Fruit fly (Drosophila melanogaster) whole organism, embryonic: ENCODE data around the gene Tace.
A peak's percentile ranks its signal among the peaks of the same experiment; 100 is the strongest.

Experiments used
- CG10543 ChIP-seq: fragments of 200-800 bp; sonication (Bioruptor generic); optimal IDR thresholded peaks from 3 replicates; lab custom pipeline; 2017; ENCODE audit warnings: missing biosample characterization, mild to moderate bottlenecking, missing genetic modification characterization, moderate library complexity
- CG12769 ChIP-seq: fragments of 200-800 bp; sonication (Bioruptor generic); optimal IDR thresholded peaks from 2 replicates; lab custom pipeline; 2019; ENCODE audit warnings: missing biosample characterization, mild to moderate bottlenecking, missing genetic modification characterization, moderate library complexity
- CG16815 ChIP-seq: fragments of 200-800 bp; sonication (Bioruptor generic); optimal IDR thresholded peaks from 3 replicates; lab custom pipeline; 2017; ENCODE audit warnings: missing biosample characterization, mild to moderate bottlenecking, missing genetic modification characterization
- CG17912 ChIP-seq: fragments of 200-800 bp; sonication (Bioruptor generic); optimal IDR thresholded peaks from 2 replicates; lab custom pipeline; 2018; ENCODE audit warnings: missing biosample characterization, mild to moderate bottlenecking, missing genetic modification characterization
- CG2889 ChIP-seq: fragments of 200-800 bp; sonication (Bioruptor generic); IDR thresholded peaks from 3 replicates; pipeline ENCODE4 v1.3.6; 2022; ENCODE audit warnings: missing biosample characterization, missing genetic modification characterization
- CG31365 ChIP-seq: fragments of 200-800 bp; sonication (Bioruptor generic); optimal IDR thresholded peaks from 2 replicates; lab custom pipeline; 2018; ENCODE audit warnings: missing biosample characterization, mild to moderate bottlenecking, missing genetic modification characterization
- CG33557 ChIP-seq: fragments of 200-800 bp; sonication (Bioruptor generic); optimal IDR thresholded peaks from 2 replicates; lab custom pipeline; 2019; ENCODE audit warnings: missing biosample characterization, mild to moderate bottlenecking, missing genetic modification characterization, moderate library complexity
- CG3995 ChIP-seq: fragments of 200-800 bp; sonication (Bioruptor generic); optimal IDR thresholded peaks from 3 replicates; lab custom pipeline; 2016; ENCODE audit warnings: missing biosample characterization, missing genetic modification characterization
- Dbx ChIP-seq: fragments of 200-800 bp; sonication (Bioruptor generic); IDR thresholded peaks from 3 replicates; pipeline ENCODE4 v1.3.6; 2022; ENCODE audit warnings: missing biosample characterization, missing genetic modification characterization
- Dip3 ChIP-seq: fragments of 200-800 bp; sonication (Bioruptor generic); optimal IDR thresholded peaks from 3 replicates; lab custom pipeline; 2016; ENCODE audit warnings: missing biosample characterization, missing genetic modification characterization
- Drgx ChIP-seq: fragments of 200-800 bp; sonication (Bioruptor generic); IDR thresholded peaks from 2 replicates; pipeline ENCODE4 v1.3.6; 2022; ENCODE audit warnings: missing biosample characterization, missing genetic modification characterization
- Ets65A ChIP-seq: fragments of 200-800 bp; sonication (Bioruptor generic); peaks from one replicate; lab custom pipeline; 2016; ENCODE audit warnings: missing biosample characterization, missing genetic modification characterization
- NFAT ChIP-seq: fragments of 200-800 bp; sonication (Bioruptor generic); IDR thresholded peaks from 2 replicates; pipeline ENCODE4 v1.3.6; 2022; ENCODE audit warnings: missing biosample characterization, missing genetic modification characterization
- Nf-YB ChIP-seq: fragments of 200-800 bp; sonication (Bioruptor generic); optimal IDR thresholded peaks from 3 replicates; lab custom pipeline; 2019; ENCODE audit warnings: missing biosample characterization, mild to moderate bottlenecking, missing genetic modification characterization, moderate library complexity
- Oli ChIP-seq: fragments of 200-800 bp; sonication (Bioruptor generic); optimal IDR thresholded peaks from 2 replicates; lab custom pipeline; 2018; ENCODE audit warnings: missing biosample characterization, mild to moderate bottlenecking, missing genetic modification characterization, moderate library complexity
- Optix ChIP-seq: fragments of 200-800 bp; sonication (Bioruptor generic); IDR thresholded peaks from 3 replicates; pipeline ENCODE4 v1.3.6; 2022; ENCODE audit warnings: missing biosample characterization, missing genetic modification characterization
- Pdp1 ChIP-seq, 2 experiments: fragments of 200-800 bp; sonication (Bioruptor generic); optimal IDR thresholded peaks; 3 replicates each; lab custom pipeline; 2016; ENCODE audit warnings: missing biosample characterization in 2 of 2, missing genetic modification characterization in 2 of 2, mild to moderate bottlenecking in 1 of 2, moderate library complexity in 1 of 2
- bcd ChIP-seq: fragments of 200-800 bp; sonication (Bioruptor generic); optimal IDR thresholded peaks from 2 replicates; lab custom pipeline; 2017; ENCODE audit warnings: missing biosample characterization, mild to moderate bottlenecking, missing genetic modification characterization
- bsh ChIP-seq, 2 experiments: fragments of 200-800 bp; sonication (Bioruptor generic); optimal IDR thresholded peaks; 2 replicates each; lab custom pipeline; 2017 to 2018; ENCODE audit warnings: mild to moderate bottlenecking in 2 of 2, missing biosample characterization in 2 of 2, missing genetic modification characterization in 2 of 2, moderate library complexity in 1 of 2
- btn ChIP-seq: fragments of 200-800 bp; sonication (Bioruptor generic); optimal IDR thresholded peaks from 2 replicates; lab custom pipeline; 2016; ENCODE audit warnings: missing biosample characterization, missing genetic modification characterization
- chn ChIP-seq: fragments of 200-800 bp; sonication (Bioruptor generic); optimal IDR thresholded peaks from 2 replicates; lab custom pipeline; 2016; ENCODE audit warnings: missing biosample characterization, missing genetic modification characterization
- dimm ChIP-seq: fragments of 200-800 bp; sonication (Bioruptor generic); IDR thresholded peaks from 2 replicates; pipeline ENCODE4 v1.3.6; 2022; ENCODE audit warnings: missing biosample characterization, missing genetic modification characterization
- ems ChIP-seq: fragments of 200-800 bp; sonication (Bioruptor generic); optimal IDR thresholded peaks from 3 replicates; lab custom pipeline; 2016; ENCODE audit warnings: missing biosample characterization, missing genetic modification characterization
- ind ChIP-seq: fragments of 200-800 bp; sonication (Bioruptor generic); optimal IDR thresholded peaks from 3 replicates; lab custom pipeline; 2016; ENCODE audit warnings: missing biosample characterization, missing genetic modification characterization
- inv ChIP-seq: fragments of 200-800 bp; sonication (Bioruptor generic); IDR thresholded peaks from 2 replicates; pipeline ENCODE4 v1.3.6; 2022; ENCODE audit warnings: missing biosample characterization, missing genetic modification characterization; ENCODE audit not compliant: partially characterized antibody
- lab ChIP-seq: fragments of 200-800 bp; sonication (Bioruptor generic); optimal IDR thresholded peaks from 3 replicates; lab custom pipeline; 2017; ENCODE audit warnings: missing biosample characterization, missing genetic modification characterization, mild to moderate bottlenecking, moderate library complexity, missing genetic modification reagents
- lov ChIP-seq, 2 experiments: fragments of 200-800 bp in 1 of 2; fragments of >200 bp in 1 of 2; sonication (Bioruptor generic) in 1 of 2; IDR thresholded peaks in 1 of 2; optimal IDR thresholded peaks in 1 of 2; 2 replicates in 1 of 2; 3 replicates in 1 of 2; pipeline versions ENCODE4 v1.3.6 to Lab custom; 2017 to 2022; ENCODE audit warnings: missing biosample characterization in 1 of 2, missing genetic modification characterization in 1 of 2
- nom ChIP-seq: fragments of 200-800 bp; sonication (Bioruptor generic); optimal IDR thresholded peaks from 2 replicates; lab custom pipeline; 2017; ENCODE audit warnings: missing biosample characterization, missing genetic modification characterization, mild to moderate bottlenecking, moderate library complexity, missing genetic modification reagents
- p53 ChIP-seq: fragments of 200-800 bp; sonication (Bioruptor generic); optimal IDR thresholded peaks from 2 replicates; lab custom pipeline; 2016; ENCODE audit warnings: missing biosample characterization, missing genetic modification characterization
- ranshi ChIP-seq: fragments of 200-800 bp; sonication (Bioruptor generic); IDR thresholded peaks from 2 replicates; pipeline ENCODE4 v1.3.6; 2022; ENCODE audit warnings: missing biosample characterization, missing genetic modification characterization
- ro ChIP-seq: fragments of 200-800 bp; sonication (Bioruptor generic); IDR thresholded peaks from 2 replicates; pipeline ENCODE4 v1.3.6; 2022; ENCODE audit warnings: missing biosample characterization, missing genetic modification characterization
- row ChIP-seq: fragments of 200-800 bp; sonication (Bioruptor generic); IDR thresholded peaks from 3 replicates; pipeline ENCODE4 v1.3.6; 2022; ENCODE audit warnings: missing biosample characterization, missing genetic modification characterization
- sd ChIP-seq: fragments of 200-800 bp; sonication (Bioruptor generic); optimal IDR thresholded peaks from 3 replicates; lab custom pipeline; 2018; ENCODE audit warnings: missing biosample characterization, mild to moderate bottlenecking, missing genetic modification characterization, moderate library complexity
- sens ChIP-seq: fragments of 200-800 bp; sonication (Bioruptor generic); peaks from one replicate; lab custom pipeline; 2016; ENCODE audit warnings: missing biosample characterization, missing genetic modification characterization
- tio ChIP-seq: fragments of 200-800 bp; sonication (Bioruptor generic); optimal IDR thresholded peaks from 2 replicates; lab custom pipeline; 2017; ENCODE audit warnings: missing biosample characterization, missing genetic modification characterization, inconsistent platforms
- tll ChIP-seq, 2 experiments: fragments of 200-800 bp in 1 of 2; fragments of >200 bp in 1 of 2; sonication (Bioruptor generic) in 1 of 2; optimal IDR thresholded peaks; 2 replicates each; lab custom pipeline; 2017 to 2019; ENCODE audit warnings: missing biosample characterization in 2 of 2, missing genetic modification characterization in 2 of 2, mild to moderate bottlenecking in 1 of 2, moderate library complexity in 1 of 2
- vvl ChIP-seq: fragments of 200-800 bp; sonication (Bioruptor generic); IDR thresholded peaks from 2 replicates; pipeline ENCODE4 v1.3.6; 2022; ENCODE audit warnings: missing biosample characterization, missing genetic modification characterization
- wdn ChIP-seq: fragments of 200-800 bp; sonication (Bioruptor generic); IDR thresholded peaks from 2 replicates; pipeline ENCODE4 v1.3.6; 2022; ENCODE audit warnings: missing biosample characterization, missing genetic modification characterization
- wor ChIP-seq: fragments of 200-800 bp; sonication (Bioruptor generic); IDR thresholded peaks from 2 replicates; pipeline ENCODE4 v1.3.6; 2022; ENCODE audit warnings: missing biosample characterization, missing genetic modification characterization
- zfh1 ChIP-seq: fragments of 200-800 bp; sonication (Bioruptor generic); IDR thresholded peaks from 3 replicates; pipeline ENCODE4 v1.3.6; 2022; ENCODE audit warnings: missing biosample characterization, missing genetic modification characterization

Tace gene

dm6 chr3R:30012602-30013489, 12.5 kb downstream of the Tace start (continued):
- no peak for TF ChIP-seq tll (GFP tag; optimal IDR thresholded peaks at IDR 0.05; lab: Kevin White, UChicago)
- TF ChIP-seq sd (tag; lab: Kevin White, UChicago), result peak; percentile 39
- TF ChIP-seq ind (GFP tag; lab: Kevin White, UChicago), result no peak
- peak; percentile 49; the same call in 1 of the 2 replicates for TF ChIP-seq NFAT (GFP tag; lab: Robert Waterston, UW)
- no peak for TF ChIP-seq Oli
- no peak for TF ChIP-seq dimm (GFP tag; lab: Robert Waterston, UW)
- TF ChIP-seq nom, result no peak
- TF ChIP-seq chn (GFP tag; lab: Kevin White, UChicago), result no peak
- peak; percentile 7 for TF ChIP-seq ems (GFP tag; lab: Kevin White, UChicago)
- no peak for TF ChIP-seq Dip3 (GFP tag; lab: Kevin White, UChicago)
- no peak for TF ChIP-seq Nf-YB (GFP tag; lab: Kevin White, UChicago)
- peak; percentile 33; the same call in 1 of the 3 replicates for TF ChIP-seq Dbx (GFP tag; lab: Robert Waterston, UW)
- TF ChIP-seq CG17912 (GFP tag; lab: Kevin White, UChicago), result no peak
- peak; percentile 23; the same call in 1 of the 2 replicates for TF ChIP-seq ranshi (GFP tag; lab: Robert Waterston, UW)
- peak; percentile 56 for TF ChIP-seq lab (GFP tag; lab: Kevin White, UChicago)
- TF ChIP-seq bcd (GFP tag; lab: Kevin White, UChicago), result peak; percentile 23
- no peak for TF ChIP-seq CG33557 (GFP tag; lab: Kevin White, UChicago)
- TF ChIP-seq CG2889, result no peak
- TF ChIP-seq ro (GFP tag; lab: Robert Waterston, UW), result no peak
- no peak for TF ChIP-seq wdn (GFP tag; lab: Robert Waterston, UW)
- peak in 1 of 2 experiments; percentile 88 for TF ChIP-seq Pdp1 (GFP tag; optimal IDR thresholded peaks at IDR 0.05; lab: Kevin White, UChicago)
- no peak for TF ChIP-seq tio (GFP tag; lab: Kevin White, UChicago)
- TF ChIP-seq vvl (GFP tag; lab: Robert Waterston, UW), result no peak
- no peak for TF ChIP-seq wor
- no peak for TF ChIP-seq btn (GFP tag; lab: Kevin White, UChicago)
- TF ChIP-seq row (GFP tag; lab: Robert Waterston, UW), result peak; percentile 49

dm6 chr3R:30013909-30014308, 13.6 kb downstream of the Tace start:
- TF ChIP-seq Ets65A (GFP tag; lab: Kevin White, UChicago), result peak; percentile 40
- TF ChIP-seq p53 (GFP tag; lab: Kevin White, UChicago), result no peak
- TF ChIP-seq Drgx (GFP tag; lab: Robert Waterston, UW), result peak; percentile 66
- peak; percentile 98 for TF ChIP-seq nom
- TF ChIP-seq zfh1 (GFP tag; lab: Robert Waterston, UW), result no peak
- TF ChIP-seq lov (optimal IDR thresholded peaks at IDR 0.05; lab: Kevin White, UChicago), result no peak
- no peak for TF ChIP-seq lov (GFP tag; IDR thresholded peaks at IDR 0.05; lab: Robert Waterston, UW)
- no peak for TF ChIP-seq CG3995
- TF ChIP-seq CG10543, result no peak
- no peak for TF ChIP-seq inv
- no peak for TF ChIP-seq Optix (GFP tag; lab: Robert Waterston, UW)
- TF ChIP-seq CG12769, result no peak
- TF ChIP-seq CG16815, result no peak
- TF ChIP-seq bsh (GFP tag; optimal IDR thresholded peaks at IDR 0.05; lab: Kevin White, UChicago), result peak in 1 of 2 experiments; percentile 67
- peak; percentile 33 for TF ChIP-seq sens
- TF ChIP-seq CG31365, result no peak
- TF ChIP-seq, all 482 proteins: peak for 5
